Worm (Caenorhabditis elegans) whole organism, L3 larva: ENCODE measurements around the gene R10D12.1.

Source experiments
- aly-2 ChIP-seq: fragments of 150-350 bp; optimal IDR thresholded peaks from 2 replicates; lab custom pipeline; 2014; ENCODE audit warnings: missing biosample characterization, missing genetic modification characterization
- ama-1 ChIP-seq: fragments of 150-350 bp; optimal IDR thresholded peaks from 2 replicates; lab custom pipeline; 2018
- ceh-16 ChIP-seq: sonication (generic microtip); optimal IDR thresholded peaks from 2 replicates; lab custom pipeline; 2017; ENCODE audit warnings: missing biosample characterization, missing genetic modification characterization
- ceh-28 ChIP-seq: fragments of 150-350 bp; optimal IDR thresholded peaks from 2 replicates; lab custom pipeline; 2014; ENCODE audit warnings: missing biosample characterization, missing genetic modification reagents, missing genetic modification characterization
- ceh-82 ChIP-seq: fragments of 150-350 bp; optimal IDR thresholded peaks from 2 replicates; lab custom pipeline; 2014; ENCODE audit warnings: missing biosample characterization, missing genetic modification characterization
- ceh-9 ChIP-seq: sonication (generic microtip); optimal IDR thresholded peaks from 2 replicates; lab custom pipeline; 2018; ENCODE audit warnings: missing biosample characterization, missing genetic modification characterization
- egl-5 ChIP-seq: fragments of 150-350 bp; optimal IDR thresholded peaks from 2 replicates; lab custom pipeline; 2017; ENCODE audit warnings: missing biosample characterization, missing genetic modification reagents, missing genetic modification characterization, inconsistent platforms
- elt-1 ChIP-seq: fragments of 150-350 bp; optimal IDR thresholded peaks from 2 replicates; lab custom pipeline; 2014; ENCODE audit warnings: missing biosample characterization, missing genetic modification characterization
- elt-2 ChIP-seq: sonication (generic microtip); optimal IDR thresholded peaks from 2 replicates; lab custom pipeline; 2016; ENCODE audit warnings: missing genetic modification reagents, mild to moderate bottlenecking, missing genetic modification characterization, missing compliant biosample characterization
- elt-3 ChIP-seq, 3 experiments: fragments of 150-350 bp in 1 of 3; sonication (generic microtip) in 2 of 3; optimal IDR thresholded peaks; 2 replicates in 2 of 3; 4 replicates in 1 of 3; lab custom pipeline; 2014 to 2017; ENCODE audit warnings: missing biosample characterization in 3 of 3, missing genetic modification characterization in 3 of 3
- eor-1 ChIP-seq, 2 experiments: fragments of 150-350 bp; optimal IDR thresholded peaks; 2 replicates each; lab custom pipeline; 2014 to 2018; ENCODE audit warnings: missing biosample characterization in 2 of 2, missing genetic modification characterization in 2 of 2
- fkh-10 ChIP-seq: sonication (generic microtip); optimal IDR thresholded peaks from 2 replicates; lab custom pipeline; 2017; ENCODE audit warnings: missing biosample characterization, missing genetic modification reagents, missing genetic modification characterization
- fkh-2 ChIP-seq: fragments of 150-350 bp; optimal IDR thresholded peaks from 2 replicates; lab custom pipeline; 2014; ENCODE audit warnings: missing biosample characterization, missing genetic modification reagents, missing genetic modification characterization
- fos-1 ChIP-seq: fragments of 150-350 bp; optimal IDR thresholded peaks from 2 replicates; lab custom pipeline; 2014; ENCODE audit warnings: missing biosample characterization, missing genetic modification characterization
- jun-1 ChIP-seq: fragments of 150-350 bp; optimal IDR thresholded peaks from 2 replicates; lab custom pipeline; 2014; ENCODE audit warnings: missing biosample characterization, missing genetic modification reagents, missing genetic modification characterization
- lin-15B ChIP-seq: fragments of 150-350 bp; optimal IDR thresholded peaks from 2 replicates; lab custom pipeline; 2014; ENCODE audit warnings: missing biosample characterization, missing genetic modification characterization
- lin-39 ChIP-seq: fragments of 150-350 bp; optimal IDR thresholded peaks from 2 replicates; lab custom pipeline; 2018; ENCODE audit warnings: missing biosample characterization, missing genetic modification reagents, missing genetic modification characterization
- lsy-12 ChIP-seq: sonication (generic microtip); optimal IDR thresholded peaks from 2 replicates; lab custom pipeline; 2016; ENCODE audit warnings: mild to moderate bottlenecking, missing genetic modification characterization, missing compliant biosample characterization
- mdl-1 ChIP-seq: fragments of 150-350 bp; optimal IDR thresholded peaks from 2 replicates; lab custom pipeline; 2014; ENCODE audit warnings: missing biosample characterization, missing genetic modification characterization
- mml-1 ChIP-seq: fragments of 150-350 bp; sonication (generic microtip); optimal IDR thresholded peaks from 3 replicates; lab custom pipeline; 2014; ENCODE audit warnings: missing biosample characterization, missing genetic modification characterization
- nfya-1 ChIP-seq: sonication (generic microtip); optimal IDR thresholded peaks from 2 replicates; lab custom pipeline; 2017; ENCODE audit warnings: missing genetic modification characterization, mild to moderate bottlenecking, missing compliant biosample characterization, antibody characterized with exemption, moderate library complexity; ENCODE audit not compliant: insufficient read depth
- nhr-11 ChIP-seq: fragments of 150-350 bp; optimal IDR thresholded peaks from 2 replicates; lab custom pipeline; 2014; ENCODE audit warnings: missing biosample characterization, missing genetic modification characterization
- nhr-12 ChIP-seq: fragments of 150-350 bp; optimal IDR thresholded peaks from 2 replicates; lab custom pipeline; 2014; ENCODE audit warnings: missing biosample characterization, missing genetic modification characterization
- nhr-23 ChIP-seq: fragments of 150-350 bp; optimal IDR thresholded peaks from 2 replicates; lab custom pipeline; 2014; ENCODE audit warnings: missing biosample characterization, missing genetic modification reagents, missing genetic modification characterization
- nhr-25 ChIP-seq: sonication (generic microtip); optimal IDR thresholded peaks from 2 replicates; lab custom pipeline; 2017; ENCODE audit warnings: missing biosample characterization, missing genetic modification characterization
- nhr-28 ChIP-seq: fragments of 150-350 bp; optimal IDR thresholded peaks from 2 replicates; lab custom pipeline; 2014; ENCODE audit warnings: missing biosample characterization, missing genetic modification characterization
- nhr-43 ChIP-seq: sonication (generic microtip); optimal IDR thresholded peaks from 2 replicates; lab custom pipeline; 2016; ENCODE audit warnings: mild to moderate bottlenecking, missing genetic modification characterization, missing compliant biosample characterization; ENCODE audit not compliant: poor library complexity, severe bottlenecking
- nhr-67 ChIP-seq: fragments of 150-350 bp; optimal IDR thresholded peaks from 2 replicates; lab custom pipeline; 2014; ENCODE audit warnings: missing biosample characterization, missing genetic modification characterization
- nhr-77 ChIP-seq: fragments of 150-350 bp; optimal IDR thresholded peaks from 2 replicates; lab custom pipeline; 2014; ENCODE audit warnings: missing biosample characterization, missing genetic modification characterization
- pha-4 ChIP-seq: fragments of 150-350 bp; optimal IDR thresholded peaks from 2 replicates; lab custom pipeline; 2014; ENCODE audit warnings: missing biosample characterization, missing genetic modification reagents, missing genetic modification characterization
- pqm-1 ChIP-seq: fragments of 150-350 bp; optimal IDR thresholded peaks from 2 replicates; lab custom pipeline; 2017; ENCODE audit warnings: missing biosample characterization, missing genetic modification characterization, inconsistent platforms
- skn-1 ChIP-seq: fragments of 150-350 bp; optimal IDR thresholded peaks from 2 replicates; lab custom pipeline; 2014; ENCODE audit warnings: missing biosample characterization, missing genetic modification characterization
- snpc-4 ChIP-seq: fragments of 150-350 bp; optimal IDR thresholded peaks from 2 replicates; lab custom pipeline; 2014; ENCODE audit warnings: missing biosample characterization, missing genetic modification characterization
- tbx-2 ChIP-seq: sonication (generic microtip); optimal IDR thresholded peaks from 2 replicates; lab custom pipeline; 2016; ENCODE audit warnings: mild to moderate bottlenecking, missing genetic modification characterization, missing compliant biosample characterization
- unc-39 ChIP-seq: sonication (generic microtip); optimal IDR thresholded peaks from 4 replicates; lab custom pipeline; 2017; ENCODE audit warnings: missing biosample characterization, missing genetic modification characterization
- unc-62 ChIP-seq: fragments of 150-350 bp; sonication (generic microtip); optimal IDR thresholded peaks from 4 replicates; lab custom pipeline; 2014; ENCODE audit warnings: missing biosample characterization, missing genetic modification reagents, missing genetic modification characterization

Gene R10D12.1

ce11 chrV:13918341-13918740 is 16.1 kb downstream of the R10D12.1 start, which contains the start of gene str-250:
Gene str-250 (plus strand): TSS chrV:13918641.
- TF ChIP-seq egl-5 (tag; lab: Kevin White, UChicago) = no peak

ce11 chrV:13916196-13916595 is 18.2 kb downstream of the R10D12.1 start, which contains the start of gene str-252:
Gene str-252 (plus strand): TSS chrV:13916496.
- no peak for TF ChIP-seq egl-5 (tag; lab: Kevin White, UChicago)
- TF ChIP-seq nhr-67 = no peak
- no peak for TF ChIP-seq ama-1
- TF ChIP-seq nhr-28 = no peak
- no peak for TF ChIP-seq ceh-16 (tag; lab: Kevin White, UChicago)
- no peak for TF ChIP-seq nhr-25
- TF ChIP-seq ceh-82 (tag; lab: Kevin White, UChicago) = no peak
- no peak for TF ChIP-seq elt-1

DNA sequence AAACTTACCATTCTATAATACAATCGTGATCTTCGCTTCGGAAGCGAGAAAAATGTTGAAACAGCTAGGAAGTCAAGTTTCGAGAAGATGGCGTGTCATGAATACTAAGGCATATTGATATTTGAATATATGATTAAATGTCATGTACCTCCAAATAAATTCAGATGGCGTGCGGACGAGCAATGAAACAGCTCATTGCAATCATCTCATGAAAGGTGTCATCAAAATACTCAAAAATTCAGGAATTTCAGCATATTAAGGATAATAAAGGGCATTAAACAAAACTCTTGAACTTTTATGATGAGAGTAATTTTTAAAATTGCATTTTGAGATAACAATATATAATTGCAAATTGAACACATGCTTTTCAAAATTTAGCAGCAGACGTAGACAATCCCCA is 19.1 kb downstream of the R10D12.1 start, which contains the start of gene gcy-32:
gcy-32 (minus strand) TSS at position 101 of the 400 bp plus-strand sequence.
- TF ChIP-seq mml-1 (tag; lab: Kevin White, UChicago) = no peak
- no peak for TF ChIP-seq nfya-1
- no peak for TF ChIP-seq snpc-4 (tag; lab: Kevin White, UChicago)
- TF ChIP-seq lin-39 (tag; lab: Kevin White, UChicago) = no peak
- TF ChIP-seq nhr-11 (tag; lab: Kevin White, UChicago) = no peak
- no peak for TF ChIP-seq ama-1
- TF ChIP-seq lin-15B (tag; lab: Kevin White, UChicago) = no peak
- no peak for TF ChIP-seq skn-1
- no peak for TF ChIP-seq nhr-28
- TF ChIP-seq eor-1 (tag; optimal IDR thresholded peaks at IDR 0.05; lab: Kevin White, UChicago) = no peak
- no peak for TF ChIP-seq tbx-2
- no peak for TF ChIP-seq elt-3 (tag; optimal IDR thresholded peaks at IDR 0.05; lab: Kevin White, UChicago)
- TF ChIP-seq fkh-2 (tag; lab: Kevin White, UChicago) = no peak
- no peak for TF ChIP-seq lsy-12 (tag; lab: Kevin White, UChicago)
- no peak for TF ChIP-seq nhr-43
- TF ChIP-seq nhr-23 (tag; lab: Kevin White, UChicago) = no peak
- TF ChIP-seq elt-1 = no peak
- TF ChIP-seq fos-1 (tag; lab: Kevin White, UChicago) = no peak

- no peak for TF ChIP-seq unc-62 (GFP tag; lab: Kevin White, UChicago)
- TF ChIP-seq lin-15B (tag; lab: Kevin White, UChicago) = peak; percentile 27
- TF ChIP-seq nfya-1 = peak; percentile 90
- TF ChIP-seq mdl-1 (tag; lab: Kevin White, UChicago) = peak; percentile 75
- peak; percentile 94 for TF ChIP-seq pha-4 (tag; lab: Kevin White, UChicago)
- TF ChIP-seq fos-1 (tag; lab: Kevin White, UChicago) = no peak
- peak; percentile 92 for TF ChIP-seq lin-39 (tag; lab: Kevin White, UChicago)
- TF ChIP-seq lsy-12 (tag; lab: Kevin White, UChicago) = peak; percentile 16
- TF ChIP-seq egl-5 (tag; lab: Kevin White, UChicago) = peak; percentile 99
- peak; percentile 95 for TF ChIP-seq pqm-1 (tag; lab: Kevin White, UChicago)
- peak; percentile 92 for TF ChIP-seq jun-1 (tag; lab: Kevin White, UChicago)
- TF ChIP-seq nhr-11 (tag; lab: Kevin White, UChicago) = peak; percentile 27
- TF ChIP-seq elt-2 (tag; lab: Kevin White, UChicago) = peak; percentile 92
- peak; percentile 58 for TF ChIP-seq ceh-28 (tag; lab: Kevin White, UChicago)
- TF ChIP-seq fkh-10 = no peak
- TF ChIP-seq elt-3 (tag; optimal IDR thresholded peaks at IDR 0.05; lab: Kevin White, UChicago) = peak in 1 of 3 experiments; percentile 23
- TF ChIP-seq nhr-23 (tag; lab: Kevin White, UChicago) = peak; percentile 86
- TF ChIP-seq nhr-77 (tag; lab: Kevin White, UChicago) = no peak
- TF ChIP-seq ceh-9 (tag; lab: Kevin White, UChicago) = no peak
- peak; percentile 52 for TF ChIP-seq nhr-25
- TF ChIP-seq unc-39 = no peak
- TF ChIP-seq nhr-12 (tag; lab: Kevin White, UChicago) = no peak
- TF ChIP-seq tbx-2 = no peak
- peak; percentile 79 for TF ChIP-seq nhr-43
- peak; percentile 72 for TF ChIP-seq skn-1
- TF ChIP-seq aly-2 (tag; lab: Kevin White, UChicago) = no peak
Observed at ce11 chrV:13909400-13909799, 25.0 kb downstream of the R10D12.1 start, which contains the start of gene C06B3.7. Gene C06B3.7 (plus strand): TSS chrV:13909686.
